Worm (Caenorhabditis elegans) whole organism, early embryonic: ENCODE data around the gene ZK822.9.

Experiments used
- F13C5.2 ChIP-seq: sonication (generic microtip); optimal IDR thresholded peaks from 2 replicates; lab custom pipeline; 2017; ENCODE audit warnings: mild to moderate bottlenecking, missing genetic modification characterization, inconsistent platforms, missing compliant biosample characterization
- ama-1 ChIP-seq: fragments of 150-350 bp; optimal IDR thresholded peaks from 2 replicates; lab custom pipeline; 2014
- flt-1 ChIP-seq: fragments of 200-800 bp; sonication (Bioruptor generic); IDR thresholded peaks from 2 replicates; pipeline ENCODE4 v1.3.6; 2022; ENCODE audit warnings: missing genetic modification characterization, missing compliant biosample characterization
- hmbx-1 ChIP-seq: sonication (generic microtip); optimal IDR thresholded peaks from 2 replicates; lab custom pipeline; 2016; ENCODE audit warnings: mild to moderate bottlenecking, missing genetic modification characterization, missing compliant biosample characterization
- hmg-4 ChIP-seq: fragments of 200-800 bp; sonication (Bioruptor generic); optimal IDR thresholded peaks from 2 replicates; lab custom pipeline; 2018; ENCODE audit warnings: mild to moderate bottlenecking, missing genetic modification characterization, missing compliant biosample characterization
- hnd-1 ChIP-seq: sonication (generic microtip); optimal IDR thresholded peaks from 2 replicates; lab custom pipeline; 2016; ENCODE audit warnings: missing genetic modification characterization, missing compliant biosample characterization

DNA sequence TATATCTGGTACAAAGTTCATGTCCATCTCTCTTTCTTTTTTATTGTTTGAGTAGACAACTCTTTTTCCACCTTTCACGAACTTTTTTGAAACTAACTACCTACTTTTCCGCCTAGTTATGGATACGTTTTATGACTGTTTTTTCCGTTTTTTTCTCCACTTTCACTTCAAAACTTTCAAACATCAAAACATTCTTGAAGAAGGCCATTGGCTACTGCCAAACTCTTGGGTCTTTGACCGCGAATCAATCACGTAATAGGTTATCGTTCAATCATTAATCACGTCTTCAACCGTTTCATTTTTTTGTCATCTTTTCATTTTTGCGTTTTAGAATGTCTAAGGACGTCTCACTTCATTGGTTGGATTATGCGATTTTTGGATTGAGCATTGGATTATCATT, 21.3 kb downstream of the ZK822.9 start, which contains the start of gene slc-5A12:
- TF ChIP-seq ama-1 (lab: Kevin White, UChicago), result no peak
- TF ChIP-seq hmg-4 (GFP tag; lab: Kevin White, UChicago), result no peak
- TF ChIP-seq flt-1 (GFP tag; lab: Robert Waterston, UW), result no peak
- TF ChIP-seq F13C5.2, result no peak
- no peak for TF ChIP-seq hnd-1 (tag; lab: Kevin White, UChicago)
- no peak for TF ChIP-seq hmbx-1
